Worm (Caenorhabditis elegans) whole organism, late embryonic: ENCODE results near the gene Y75B8A.44.

ENCODE experiments used
- C38D4.7 ChIP-seq: fragments of 200-800 bp; sonication (Bioruptor generic); optimal IDR thresholded peaks from 2 replicates; lab custom pipeline; 2018; ENCODE audit warnings: mild to moderate bottlenecking, missing genetic modification characterization, moderate library complexity, missing compliant biosample characterization
- F13H6.1 ChIP-seq: sonication (generic microtip); optimal IDR thresholded peaks from 2 replicates; lab custom pipeline; 2016; ENCODE audit warnings: missing genetic modification characterization, missing compliant biosample characterization
- Y22D7AL.16 ChIP-seq: sonication (generic microtip); optimal IDR thresholded peaks from 2 replicates; lab custom pipeline; 2016; ENCODE audit warnings: missing genetic modification characterization, missing compliant biosample characterization
- ahr-1 ChIP-seq: sonication (generic microtip); optimal IDR thresholded peaks from 2 replicates; lab custom pipeline; 2016; ENCODE audit warnings: missing genetic modification characterization, missing compliant biosample characterization
- ama-1 ChIP-seq: fragments of 150-350 bp; optimal IDR thresholded peaks from 2 replicates; lab custom pipeline; 2014
- ceh-14 ChIP-seq: sonication (generic microtip); optimal IDR thresholded peaks from 2 replicates; lab custom pipeline; 2016; ENCODE audit warnings: missing genotype, missing genetic modification characterization, missing compliant biosample characterization
- ceh-18 ChIP-seq: sonication (generic microtip); optimal IDR thresholded peaks from 2 replicates; lab custom pipeline; 2016; ENCODE audit warnings: missing genetic modification characterization, missing compliant biosample characterization
- ceh-2 ChIP-seq: sonication (generic microtip); optimal IDR thresholded peaks from 2 replicates; lab custom pipeline; 2016; ENCODE audit warnings: missing genotype, missing genetic modification characterization, missing compliant biosample characterization
- ceh-24 ChIP-seq: sonication (generic microtip); optimal IDR thresholded peaks from 2 replicates; lab custom pipeline; 2016; ENCODE audit warnings: mild to moderate bottlenecking, missing genetic modification characterization, missing compliant biosample characterization
- ceh-34 ChIP-seq: sonication (generic microtip); optimal IDR thresholded peaks from 2 replicates; lab custom pipeline; 2016; ENCODE audit warnings: mild to moderate bottlenecking, missing genetic modification characterization, missing compliant biosample characterization
- ceh-48 ChIP-seq: sonication (generic microtip); optimal IDR thresholded peaks from 2 replicates; lab custom pipeline; 2016; ENCODE audit warnings: missing genetic modification characterization, inconsistent platforms, missing compliant biosample characterization
- che-1 ChIP-seq: sonication (generic microtip); optimal IDR thresholded peaks from 2 replicates; lab custom pipeline; 2016; ENCODE audit warnings: mild to moderate bottlenecking, missing genetic modification characterization, missing compliant biosample characterization
- dve-1 ChIP-seq: sonication (generic microtip); optimal IDR thresholded peaks from 2 replicates; lab custom pipeline; 2017; ENCODE audit warnings: antibody characterized with exemption, mild to moderate bottlenecking, missing genetic modification characterization, missing compliant biosample characterization
- ets-4 ChIP-seq: sonication (generic microtip); optimal IDR thresholded peaks from 2 replicates; lab custom pipeline; 2016; ENCODE audit warnings: missing genetic modification characterization, missing compliant biosample characterization
- eyg-1 ChIP-seq: sonication (generic microtip); optimal IDR thresholded peaks from 2 replicates; lab custom pipeline; 2016; ENCODE audit warnings: missing genotype, missing genetic modification characterization, missing compliant biosample characterization
- fax-1 ChIP-seq: sonication (generic microtip); optimal IDR thresholded peaks from 2 replicates; lab custom pipeline; 2016; ENCODE audit warnings: missing genotype, missing genetic modification characterization, missing compliant biosample characterization
- fkh-6 ChIP-seq: sonication (generic microtip); optimal IDR thresholded peaks from 2 replicates; lab custom pipeline; 2016; ENCODE audit warnings: missing genetic modification characterization, missing compliant biosample characterization
- gmeb-2 ChIP-seq: sonication (generic microtip); optimal IDR thresholded peaks from 2 replicates; lab custom pipeline; 2016; ENCODE audit warnings: missing genetic modification characterization, inconsistent platforms, missing compliant biosample characterization
- hlh-15 ChIP-seq: sonication (generic microtip); optimal IDR thresholded peaks from 2 replicates; lab custom pipeline; 2016; ENCODE audit warnings: missing genetic modification characterization, missing compliant biosample characterization
- hlh-30 ChIP-seq: sonication (generic microtip); optimal IDR thresholded peaks from 2 replicates; lab custom pipeline; 2017; ENCODE audit warnings: antibody characterized with exemption, missing genetic modification characterization, missing compliant biosample characterization; ENCODE audit not compliant: insufficient read depth
- hlh-6 ChIP-seq: sonication (generic microtip); optimal IDR thresholded peaks from 2 replicates; lab custom pipeline; 2016; ENCODE audit warnings: missing genotype, missing genetic modification characterization, missing compliant biosample characterization
- hlh-8 ChIP-seq: sonication (generic microtip); optimal IDR thresholded peaks from 2 replicates; lab custom pipeline; 2016; ENCODE audit warnings: missing genotype, missing genetic modification characterization, missing compliant biosample characterization
- lin-11 ChIP-seq: fragments of 200-800 bp; sonication (Bioruptor generic); optimal IDR thresholded peaks from 2 replicates; lab custom pipeline; 2018; ENCODE audit warnings: mild to moderate bottlenecking, missing genetic modification characterization, missing compliant biosample characterization
- nfya-1 ChIP-seq: sonication (generic microtip); optimal IDR thresholded peaks from 2 replicates; lab custom pipeline; 2017; ENCODE audit warnings: missing genetic modification characterization, mild to moderate bottlenecking, missing compliant biosample characterization, antibody characterized with exemption, moderate library complexity
- nhr-232 ChIP-seq: sonication (generic microtip); optimal IDR thresholded peaks from 2 replicates; lab custom pipeline; 2016; ENCODE audit warnings: missing genetic modification characterization, missing compliant biosample characterization
- npax-4 ChIP-seq: sonication (generic microtip); optimal IDR thresholded peaks from 2 replicates; lab custom pipeline; 2016; ENCODE audit warnings: missing genetic modification characterization, missing compliant biosample characterization
- odd-2 ChIP-seq: sonication (generic microtip); optimal IDR thresholded peaks from 2 replicates; lab custom pipeline; 2017; ENCODE audit warnings: antibody characterized with exemption, mild to moderate bottlenecking, missing genetic modification characterization, missing compliant biosample characterization
- pag-3 ChIP-seq: sonication (generic microtip); optimal IDR thresholded peaks from 2 replicates; lab custom pipeline; 2016; ENCODE audit warnings: missing compliant biosample characterization, missing genetic modification characterization, borderline replicate concordance
- pat-9 ChIP-seq: fragments of 200-800 bp; sonication (Bioruptor generic); optimal IDR thresholded peaks from 2 replicates; lab custom pipeline; 2018; ENCODE audit warnings: mild to moderate bottlenecking, missing genetic modification characterization, moderate library complexity, missing compliant biosample characterization
- pax-1 ChIP-seq: fragments of 150-350 bp; optimal IDR thresholded peaks from 2 replicates; lab custom pipeline; 2014; ENCODE audit warnings: missing biosample characterization, missing genetic modification characterization
- pha-4 ChIP-seq: fragments of 150-350 bp; optimal IDR thresholded peaks from 2 replicates; lab custom pipeline; 2018; ENCODE audit warnings: missing biosample characterization, missing genetic modification reagents, missing genetic modification characterization
- pqm-1 ChIP-seq: sonication (generic microtip); optimal IDR thresholded peaks from 2 replicates; lab custom pipeline; 2016; ENCODE audit warnings: missing genetic modification characterization, missing compliant biosample characterization
- pros-1 ChIP-seq: fragments of 150-350 bp; optimal IDR thresholded peaks from 2 replicates; lab custom pipeline; 2014; ENCODE audit warnings: missing biosample characterization, missing genetic modification reagents, missing genetic modification characterization
- sdc-2 ChIP-seq: sonication (generic microtip); optimal IDR thresholded peaks from 2 replicates; lab custom pipeline; 2016; ENCODE audit warnings: missing genotype, missing genetic modification characterization, missing compliant biosample characterization
- sox-4 ChIP-seq: sonication (generic microtip); optimal IDR thresholded peaks from 2 replicates; lab custom pipeline; 2017; ENCODE audit warnings: mild to moderate bottlenecking, missing genetic modification characterization, inconsistent platforms, missing compliant biosample characterization
- tbx-2 ChIP-seq: sonication (generic microtip); optimal IDR thresholded peaks from 2 replicates; lab custom pipeline; 2016; ENCODE audit warnings: missing genetic modification characterization, missing compliant biosample characterization
- tbx-7 ChIP-seq: sonication (generic microtip); optimal IDR thresholded peaks from 2 replicates; lab custom pipeline; 2016; ENCODE audit warnings: missing genotype, missing genetic modification characterization, missing compliant biosample characterization
- ttx-3 ChIP-seq: sonication (generic microtip); optimal IDR thresholded peaks from 2 replicates; lab custom pipeline; 2016; ENCODE audit warnings: missing genetic modification reagents, missing genetic modification characterization, missing compliant biosample characterization
- unc-55 ChIP-seq: sonication (generic microtip); optimal IDR thresholded peaks from 2 replicates; lab custom pipeline; 2017; ENCODE audit warnings: missing biosample characterization, missing genetic modification reagents, missing genetic modification characterization
- unc-86 ChIP-seq: sonication (generic microtip); optimal IDR thresholded peaks from 2 replicates; lab custom pipeline; 2016; ENCODE audit warnings: missing genetic modification characterization, missing compliant biosample characterization
- zip-5 ChIP-seq: sonication (generic microtip); optimal IDR thresholded peaks from 2 replicates; lab custom pipeline; 2016; ENCODE audit warnings: missing genetic modification characterization, missing compliant biosample characterization

Y75B8A.44 gene

DNA sequence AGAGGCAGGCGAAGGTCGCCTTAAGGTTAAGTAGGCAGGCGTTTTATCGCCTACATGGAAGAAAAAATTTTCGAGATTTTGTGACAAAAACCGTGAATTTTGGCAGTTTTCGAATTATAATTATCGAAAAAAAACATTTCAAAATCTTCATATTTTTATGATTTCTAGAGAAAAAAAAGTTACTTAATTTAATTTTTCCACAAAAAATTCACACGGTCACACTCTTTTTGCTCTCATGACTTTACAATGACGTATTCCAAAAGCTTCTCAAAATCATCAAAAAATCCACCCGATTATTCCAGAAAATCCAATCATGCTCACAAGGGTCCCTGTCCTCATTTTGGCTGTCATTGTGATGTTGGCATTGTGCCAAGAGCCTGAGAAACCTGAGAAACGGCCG is 8.2 kb upstream of the Y75B8A.44 start, which contains the start of gene lury-1:
TSS of gene lury-1 (plus strand) at position 301 of the 400 bp plus-strand sequence.
- no peak for TF ChIP-seq C38D4.7 (GFP tag; lab: Kevin White, UChicago)
- no peak for TF ChIP-seq odd-2 (tag; lab: Kevin White, UChicago)
- TF ChIP-seq sox-4 (tag; lab: Kevin White, UChicago), result no peak
- no peak for TF ChIP-seq gmeb-2 (tag; lab: Kevin White, UChicago)
- no peak for TF ChIP-seq unc-86 (tag; lab: Kevin White, UChicago)
- TF ChIP-seq fax-1 (tag; lab: Kevin White, UChicago), result no peak
- no peak for TF ChIP-seq pha-4 (tag; lab: Kevin White, UChicago)
- no peak for TF ChIP-seq hlh-30 (tag; lab: Kevin White, UChicago)
- no peak for TF ChIP-seq ets-4 (tag; lab: Kevin White, UChicago)
- TF ChIP-seq tbx-7 (tag; lab: Kevin White, UChicago), result no peak
- TF ChIP-seq ttx-3, result no peak
- TF ChIP-seq F13H6.1, result no peak
- TF ChIP-seq ceh-2 (tag; lab: Kevin White, UChicago), result no peak
- no peak for TF ChIP-seq pag-3 (tag; lab: Kevin White, UChicago)
- no peak for TF ChIP-seq ceh-34 (tag; lab: Kevin White, UChicago)
- no peak for TF ChIP-seq nfya-1 (tag; lab: Kevin White, UChicago)
- no peak for TF ChIP-seq npax-4 (tag; lab: Kevin White, UChicago)

DNA sequence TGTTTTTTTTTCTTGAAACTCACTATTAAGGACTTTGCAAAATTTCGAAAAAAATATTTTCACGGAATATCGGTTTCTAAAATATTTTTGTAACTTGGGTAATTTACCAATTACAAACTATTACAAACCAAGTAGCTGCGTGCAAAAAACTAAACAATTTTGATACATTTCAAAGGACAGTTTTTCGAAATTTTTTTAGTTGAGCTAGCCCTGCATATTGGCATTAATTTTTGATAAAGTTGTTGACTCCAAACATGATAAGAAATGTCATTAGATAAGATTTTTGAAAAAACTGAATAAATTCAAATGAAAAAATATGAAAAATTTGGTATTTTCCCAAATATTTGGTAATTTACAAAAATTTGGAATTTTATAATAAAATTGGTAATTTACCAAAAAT is 6.1 kb upstream of the Y75B8A.44 start:
- TF ChIP-seq ceh-14 (tag; lab: Kevin White, UChicago), result no peak
- no peak for TF ChIP-seq tbx-2 (tag; lab: Kevin White, UChicago)

DNA sequence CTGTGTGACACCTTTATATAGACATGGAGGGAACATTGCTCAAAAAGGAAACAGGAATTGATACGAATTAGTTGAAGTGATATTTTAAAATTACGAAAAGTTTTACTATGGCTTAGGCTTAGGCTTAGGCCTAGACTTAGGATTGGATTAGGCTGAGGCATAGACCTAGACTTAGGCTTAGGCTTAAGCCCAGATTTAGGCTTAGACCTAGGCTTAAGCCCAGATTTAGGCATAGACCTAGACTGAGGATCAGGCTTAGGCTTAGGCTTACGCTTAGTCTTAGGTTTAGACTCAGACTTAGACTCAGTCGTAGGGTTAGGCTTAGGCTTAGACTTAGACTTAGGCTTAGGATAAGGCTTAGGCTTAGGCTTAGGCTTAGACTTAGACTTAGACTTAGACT is 1.7 kb downstream of the Y75B8A.44 start:
- TF ChIP-seq dve-1 (tag; lab: Kevin White, UChicago) (peak; percentile 88), che-1 (tag; lab: Kevin White, UChicago) (no peak)

DNA sequence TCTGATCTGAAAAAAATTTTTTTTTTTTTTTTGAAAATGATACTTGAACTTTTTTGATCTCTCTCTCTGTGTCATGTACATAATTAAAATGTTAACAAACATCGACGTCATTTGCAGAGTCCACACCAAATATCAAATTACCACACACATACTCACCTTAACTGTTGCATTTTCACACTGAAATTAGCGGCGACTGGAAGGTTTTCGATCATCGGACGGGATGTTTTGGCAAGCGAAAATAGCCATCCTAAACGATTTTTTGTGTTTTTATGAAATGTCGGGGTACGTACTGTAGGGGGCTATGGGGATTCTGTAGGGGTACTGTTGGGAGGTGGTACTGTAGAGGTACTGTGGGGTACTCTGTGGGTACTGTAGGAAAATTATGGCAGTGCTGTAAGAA is 3.8 kb downstream of the Y75B8A.44 start:
- TF ChIP-seq sdc-2 (no peak), hlh-6 (tag; lab: Kevin White, UChicago) (no peak), Y22D7AL.16 (tag; lab: Kevin White, UChicago) (no peak), ama-1 (lab: Kevin White, UChicago) (no peak), pqm-1 (tag; lab: Kevin White, UChicago) (no peak), hlh-15 (tag; lab: Kevin White, UChicago) (no peak), pax-1 (tag; lab: Kevin White, UChicago) (no peak), dve-1 (tag; lab: Kevin White, UChicago) (no peak), fax-1 (tag; lab: Kevin White, UChicago) (no peak), eyg-1 (tag; lab: Kevin White, UChicago) (no peak), nhr-232 (no peak)

DNA sequence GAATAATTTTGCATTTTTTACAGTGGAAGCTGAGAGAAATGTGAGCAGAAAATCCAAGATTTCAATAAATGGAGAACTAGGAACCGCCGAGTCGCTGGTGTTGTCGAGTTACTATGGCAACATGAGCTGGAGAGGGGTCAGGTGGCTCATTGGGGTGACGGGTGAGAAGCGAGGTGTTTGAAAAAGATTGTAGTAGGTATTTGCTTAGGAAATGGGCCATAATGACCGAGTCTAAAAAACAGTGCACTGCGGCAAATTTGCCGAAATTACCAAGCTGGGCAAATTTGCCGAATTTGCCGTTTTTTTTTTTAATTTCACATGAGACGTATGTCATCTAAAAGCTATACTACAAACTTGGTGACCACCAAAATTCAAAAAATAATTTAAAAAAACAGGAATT is 8.1 kb downstream of the Y75B8A.44 start, which contains the start of gene osm-12:
TSS of gene osm-12 (minus strand) at position 101 of the 400 bp plus-strand sequence.
- TF ChIP-seq ceh-48 (tag; lab: Kevin White, UChicago) (no peak), fkh-6 (no peak), unc-55 (GFP tag; lab: Kevin White, UChicago) (no peak), hlh-30 (tag; lab: Kevin White, UChicago) (no peak)
- TF ChIP-seq, all 69 proteins: peak for 0

DNA sequence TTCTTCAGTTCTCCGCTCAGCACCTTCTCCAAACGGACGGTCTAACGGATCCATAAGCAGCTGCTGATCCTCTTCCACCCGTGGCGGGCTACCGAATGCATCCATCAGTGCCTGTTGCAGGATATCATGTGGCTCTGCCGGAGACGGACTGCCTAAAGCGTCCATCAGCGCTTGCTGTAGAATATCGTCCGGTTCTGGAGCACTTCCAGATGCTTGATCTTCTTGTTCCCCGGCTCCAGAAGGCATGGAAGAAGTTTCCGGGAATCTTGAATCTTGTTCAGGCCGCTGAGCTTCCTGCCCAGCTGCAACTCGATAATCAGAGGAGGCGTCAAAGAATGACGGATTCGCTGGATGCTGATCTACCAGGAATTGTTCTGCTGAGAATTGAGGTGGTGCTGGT is 11.0 kb downstream of the Y75B8A.44 start:
- no peak for TF ChIP-seq hlh-15 (tag; lab: Kevin White, UChicago)
- no peak for TF ChIP-seq nfya-1 (tag; lab: Kevin White, UChicago)
- TF ChIP-seq ahr-1 (tag; lab: Kevin White, UChicago), result no peak
- TF ChIP-seq lin-11, result no peak
- no peak for TF ChIP-seq pat-9 (tag; lab: Kevin White, UChicago)
- TF ChIP-seq ceh-24 (tag; lab: Kevin White, UChicago), result no peak
- TF ChIP-seq pros-1 (tag; lab: Kevin White, UChicago), result no peak
- no peak for TF ChIP-seq ceh-18 (tag; lab: Kevin White, UChicago)
- TF ChIP-seq gmeb-2 (tag; lab: Kevin White, UChicago), result no peak
- TF ChIP-seq ama-1 (lab: Kevin White, UChicago), result no peak
- no peak for TF ChIP-seq hlh-8
- no peak for TF ChIP-seq odd-2 (tag; lab: Kevin White, UChicago)
- no peak for TF ChIP-seq ceh-34 (tag; lab: Kevin White, UChicago)
- no peak for TF ChIP-seq zip-5
